Worm (Caenorhabditis elegans) whole organism, late embryonic: ENCODE data around the gene F43E2.6.

Experiments used
- C38D4.7 ChIP-seq: fragments of 200-800 bp; sonication (Bioruptor generic); optimal IDR thresholded peaks from 2 replicates; lab custom pipeline; 2018; ENCODE audit warnings: mild to moderate bottlenecking, missing genetic modification characterization, moderate library complexity, missing compliant biosample characterization
- K02D7.2 ChIP-seq: sonication (generic microtip); optimal IDR thresholded peaks from 2 replicates; lab custom pipeline; 2017; ENCODE audit warnings: mild to moderate bottlenecking, missing genetic modification characterization, missing compliant biosample characterization
- ahr-1 ChIP-seq: sonication (generic microtip); optimal IDR thresholded peaks from 2 replicates; lab custom pipeline; 2016; ENCODE audit warnings: missing genetic modification characterization, missing compliant biosample characterization
- ama-1 ChIP-seq: fragments of 150-350 bp; optimal IDR thresholded peaks from 2 replicates; lab custom pipeline; 2014
- ceh-14 ChIP-seq: sonication (generic microtip); optimal IDR thresholded peaks from 2 replicates; lab custom pipeline; 2016; ENCODE audit warnings: missing genotype, missing genetic modification characterization, missing compliant biosample characterization
- ceh-18 ChIP-seq: sonication (generic microtip); optimal IDR thresholded peaks from 2 replicates; lab custom pipeline; 2016; ENCODE audit warnings: missing genetic modification characterization, missing compliant biosample characterization
- ceh-19 ChIP-seq: fragments of 200-800 bp; sonication (Bioruptor generic); optimal IDR thresholded peaks from 2 replicates; lab custom pipeline; 2018; ENCODE audit warnings: mild to moderate bottlenecking, missing genetic modification characterization, missing compliant biosample characterization
- ceh-22 ChIP-seq: sonication (generic microtip); optimal IDR thresholded peaks from 2 replicates; lab custom pipeline; 2017; ENCODE audit warnings: missing biosample characterization, missing genetic modification characterization
- ceh-24 ChIP-seq: sonication (generic microtip); optimal IDR thresholded peaks from 2 replicates; lab custom pipeline; 2016; ENCODE audit warnings: mild to moderate bottlenecking, missing genetic modification characterization, missing compliant biosample characterization
- ceh-31 ChIP-seq: sonication (generic microtip); optimal IDR thresholded peaks from 2 replicates; lab custom pipeline; 2016; ENCODE audit warnings: missing genetic modification characterization, missing compliant biosample characterization
- ceh-45 ChIP-seq: fragments of 200-800 bp; sonication (Bioruptor generic); IDR thresholded peaks from 2 replicates; pipeline ENCODE4 v1.3.6; 2022; ENCODE audit warnings: missing genetic modification reagents, missing genetic modification characterization, missing compliant biosample characterization
- ceh-6 ChIP-seq: fragments of 200-800 bp; sonication (Bioruptor generic); optimal IDR thresholded peaks from 2 replicates; lab custom pipeline; 2018; ENCODE audit warnings: mild to moderate bottlenecking, missing genetic modification characterization, missing compliant biosample characterization
- ceh-9 ChIP-seq: sonication (generic microtip); optimal IDR thresholded peaks from 2 replicates; lab custom pipeline; 2016; ENCODE audit warnings: mild to moderate bottlenecking, missing genetic modification characterization, inconsistent platforms, missing compliant biosample characterization
- che-1 ChIP-seq: sonication (generic microtip); optimal IDR thresholded peaks from 2 replicates; lab custom pipeline; 2016; ENCODE audit warnings: mild to moderate bottlenecking, missing genetic modification characterization, missing compliant biosample characterization
- dmd-4 ChIP-seq: sonication (generic microtip); optimal IDR thresholded peaks from 2 replicates; lab custom pipeline; 2016; ENCODE audit warnings: borderline replicate concordance, missing genetic modification characterization, missing compliant biosample characterization
- elt-4 ChIP-seq: sonication (generic microtip); optimal IDR thresholded peaks from 2 replicates; lab custom pipeline; 2016; ENCODE audit warnings: missing genetic modification characterization, missing compliant biosample characterization
- fkh-6 ChIP-seq: sonication (generic microtip); optimal IDR thresholded peaks from 2 replicates; lab custom pipeline; 2016; ENCODE audit warnings: missing genetic modification characterization, missing compliant biosample characterization
- gmeb-2 ChIP-seq: sonication (generic microtip); optimal IDR thresholded peaks from 2 replicates; lab custom pipeline; 2016; ENCODE audit warnings: missing genetic modification characterization, inconsistent platforms, missing compliant biosample characterization
- hlh-13 ChIP-seq: fragments of 200-800 bp; sonication (Bioruptor generic); optimal IDR thresholded peaks from 2 replicates; lab custom pipeline; 2018; ENCODE audit warnings: mild to moderate bottlenecking, missing genetic modification characterization, missing compliant biosample characterization
- hlh-15 ChIP-seq: sonication (generic microtip); optimal IDR thresholded peaks from 2 replicates; lab custom pipeline; 2016; ENCODE audit warnings: missing genetic modification characterization, missing compliant biosample characterization
- hlh-30 ChIP-seq: sonication (generic microtip); optimal IDR thresholded peaks from 2 replicates; lab custom pipeline; 2017; ENCODE audit warnings: antibody characterized with exemption, missing genetic modification characterization, missing compliant biosample characterization; ENCODE audit not compliant: insufficient read depth
- lim-6 ChIP-seq: sonication (generic microtip); optimal IDR thresholded peaks from 2 replicates; lab custom pipeline; 2016; ENCODE audit warnings: missing genetic modification characterization, missing compliant biosample characterization
- lin-11 ChIP-seq: fragments of 200-800 bp; sonication (Bioruptor generic); optimal IDR thresholded peaks from 2 replicates; lab custom pipeline; 2018; ENCODE audit warnings: mild to moderate bottlenecking, missing genetic modification characterization, missing compliant biosample characterization
- madf-2 ChIP-seq: sonication (generic microtip); optimal IDR thresholded peaks from 2 replicates; lab custom pipeline; 2017; ENCODE audit warnings: missing genetic modification characterization, missing compliant biosample characterization
- nfya-1 ChIP-seq: sonication (generic microtip); optimal IDR thresholded peaks from 2 replicates; lab custom pipeline; 2017; ENCODE audit warnings: missing genetic modification characterization, mild to moderate bottlenecking, missing compliant biosample characterization, antibody characterized with exemption, moderate library complexity
- nhr-11 ChIP-seq: fragments of 150-350 bp; optimal IDR thresholded peaks from 2 replicates; lab custom pipeline; 2014; ENCODE audit warnings: missing biosample characterization, missing genetic modification characterization
- nhr-232 ChIP-seq: sonication (generic microtip); optimal IDR thresholded peaks from 2 replicates; lab custom pipeline; 2016; ENCODE audit warnings: missing genetic modification characterization, missing compliant biosample characterization
- pat-9 ChIP-seq: fragments of 200-800 bp; sonication (Bioruptor generic); optimal IDR thresholded peaks from 2 replicates; lab custom pipeline; 2018; ENCODE audit warnings: mild to moderate bottlenecking, missing genetic modification characterization, moderate library complexity, missing compliant biosample characterization
- pax-1 ChIP-seq: fragments of 150-350 bp; optimal IDR thresholded peaks from 2 replicates; lab custom pipeline; 2014; ENCODE audit warnings: missing biosample characterization, missing genetic modification characterization
- sox-2 ChIP-seq: fragments of 200-800 bp; sonication (Bioruptor generic); IDR thresholded peaks from 2 replicates; pipeline ENCODE4 v1.3.6; 2022; ENCODE audit warnings: missing genetic modification reagents, missing genetic modification characterization, missing compliant biosample characterization
- sox-4 ChIP-seq: sonication (generic microtip); optimal IDR thresholded peaks from 2 replicates; lab custom pipeline; 2017; ENCODE audit warnings: mild to moderate bottlenecking, missing genetic modification characterization, inconsistent platforms, missing compliant biosample characterization
- tbx-2 ChIP-seq: sonication (generic microtip); optimal IDR thresholded peaks from 2 replicates; lab custom pipeline; 2016; ENCODE audit warnings: missing genetic modification characterization, missing compliant biosample characterization
- tbx-7 ChIP-seq: sonication (generic microtip); optimal IDR thresholded peaks from 2 replicates; lab custom pipeline; 2016; ENCODE audit warnings: missing genotype, missing genetic modification characterization, missing compliant biosample characterization
- unc-3 ChIP-seq, 2 experiments: fragments of 200-800 bp in 1 of 2; sonication (Bioruptor generic) in 1 of 2; sonication (generic microtip) in 1 of 2; conservative IDR thresholded peaks in 1 of 2; optimal IDR thresholded peaks in 1 of 2; 2 replicates each; pipeline versions ENCODE4 v1.3.6 to Lab custom; 2016 to 2022; ENCODE audit warnings: missing compliant biosample characterization in 2 of 2, missing genetic modification characterization in 2 of 2, missing genetic modification reagents in 1 of 2
- unc-42 ChIP-seq: sonication (generic microtip); optimal IDR thresholded peaks from 2 replicates; lab custom pipeline; 2016; ENCODE audit warnings: missing genotype, missing genetic modification characterization, missing compliant biosample characterization
- unc-86 ChIP-seq: sonication (generic microtip); optimal IDR thresholded peaks from 2 replicates; lab custom pipeline; 2016; ENCODE audit warnings: missing genetic modification characterization, missing compliant biosample characterization
- ztf-16 ChIP-seq: sonication (generic microtip); optimal IDR thresholded peaks from 2 replicates; lab custom pipeline; 2017; ENCODE audit warnings: missing genetic modification characterization, missing compliant biosample characterization

Gene F43E2.6

ce11 chrII:7343668-7344067 lies 25.0 kb downstream of the F43E2.6 start (continued):
- TF ChIP-seq nhr-232 (tag; lab: Kevin White, UChicago) (no peak), K02D7.2 (tag; lab: Kevin White, UChicago) (no peak), ztf-16 (tag; lab: Kevin White, UChicago) (no peak)

ce11 chrII:7342884-7343283 lies 25.8 kb downstream of the F43E2.6 start:
- TF ChIP-seq ztf-16 (tag; lab: Kevin White, UChicago) (no peak), che-1 (tag; lab: Kevin White, UChicago) (no peak), hlh-15 (tag; lab: Kevin White, UChicago) (no peak), unc-86 (tag; lab: Kevin White, UChicago) (no peak), ceh-45 (no peak), unc-42 (no peak), ceh-31 (tag; lab: Kevin White, UChicago) (no peak), lin-11 (no peak), madf-2 (tag; lab: Kevin White, UChicago) (no peak), elt-4 (tag; lab: Kevin White, UChicago) (no peak)
- TF ChIP-seq, all 69 proteins: peak for 0

ce11 chrII:7341572-7342303 lies 26.9 kb downstream of the F43E2.6 start:
- no peak for TF ChIP-seq hlh-13 (GFP tag; lab: Kevin White, UChicago)
- TF ChIP-seq nhr-11 (tag; lab: Kevin White, UChicago), result no peak
- TF ChIP-seq sox-2 (GFP tag; lab: Robert Waterston, UW), result no peak
- TF ChIP-seq pax-1, result no peak
- TF ChIP-seq ceh-22 (tag; lab: Kevin White, UChicago), result no peak
- TF ChIP-seq fkh-6 (tag; lab: Kevin White, UChicago), result no peak
- TF ChIP-seq ama-1, result no peak
- TF ChIP-seq lim-6 (tag; lab: Kevin White, UChicago), result no peak
- no peak for TF ChIP-seq ceh-14 (tag; lab: Kevin White, UChicago)
- TF ChIP-seq sox-4 (tag; lab: Kevin White, UChicago), result no peak
- TF ChIP-seq ceh-18 (tag; lab: Kevin White, UChicago), result no peak

ce11 chrII:7340703-7341102 lies 28.0 kb downstream of the F43E2.6 start:
- TF ChIP-seq ceh-6 (GFP tag; lab: Kevin White, UChicago) (no peak), ceh-14 (tag; lab: Kevin White, UChicago) (no peak), ahr-1 (tag; lab: Kevin White, UChicago) (no peak), nhr-11 (tag; lab: Kevin White, UChicago) (no peak), ceh-19 (GFP tag; lab: Kevin White, UChicago) (no peak)
- TF ChIP-seq, all 69 proteins: peak for 0

ce11 chrII:7338995-7339394 lies 29.7 kb downstream of the F43E2.6 start, which contains the start of gene nhr-21:
Gene nhr-21, plus strand, starts transcription at chrII:7339229.
- TF ChIP-seq ceh-9 (tag; lab: Kevin White, UChicago) (no peak), unc-3 (GFP tag; conservative IDR thresholded peaks at IDR 0.05; lab: Robert Waterston, UW) (no peak), unc-3 (tag; optimal IDR thresholded peaks at IDR 0.05; lab: Kevin White, UChicago) (no peak), ztf-16 (tag; lab: Kevin White, UChicago) (no peak), ceh-24 (tag; lab: Kevin White, UChicago) (no peak), dmd-4 (tag; lab: Kevin White, UChicago) (no peak), ama-1 (no peak), pat-9 (tag; lab: Kevin White, UChicago) (no peak), ceh-31 (tag; lab: Kevin White, UChicago) (no peak), nhr-232 (tag; lab: Kevin White, UChicago) (no peak), tbx-2 (tag; lab: Kevin White, UChicago) (no peak), hlh-30 (tag; lab: Kevin White, UChicago) (no peak), ceh-19 (GFP tag; lab: Kevin White, UChicago) (no peak), nfya-1 (no peak), gmeb-2 (tag; lab: Kevin White, UChicago) (no peak), C38D4.7 (GFP tag; lab: Kevin White, UChicago) (no peak), tbx-7 (tag; lab: Kevin White, UChicago) (no peak), nhr-11 (tag; lab: Kevin White, UChicago) (no peak), lim-6 (tag; lab: Kevin White, UChicago) (no peak)
